Worm (Caenorhabditis elegans) whole organism, L1 larva: ENCODE results near the gene F58E2.4.

Experiments
- C16A3.4 ChIP-seq: fragments of 150-350 bp; optimal IDR thresholded peaks from 2 replicates; lab custom pipeline; 2014; ENCODE audit warnings: missing biosample characterization, missing genetic modification characterization
- aha-1 ChIP-seq: fragments of 150-350 bp; optimal IDR thresholded peaks from 2 replicates; lab custom pipeline; 2014; ENCODE audit warnings: missing biosample characterization, missing genetic modification characterization
- fos-1 ChIP-seq: fragments of 150-350 bp; optimal IDR thresholded peaks from 2 replicates; lab custom pipeline; 2014; ENCODE audit warnings: missing biosample characterization, missing genetic modification characterization
- nhr-76 ChIP-seq: sonication (generic microtip); optimal IDR thresholded peaks from 2 replicates; lab custom pipeline; 2017; ENCODE audit warnings: missing biosample characterization, missing genetic modification characterization
- pax-3 ChIP-seq: fragments of 200-800 bp; sonication (Bioruptor generic); optimal IDR thresholded peaks from 2 replicates; lab custom pipeline; 2018; ENCODE audit warnings: mild to moderate bottlenecking, missing genetic modification characterization, moderate library complexity, missing compliant biosample characterization
- unc-62 ChIP-seq: fragments of 150-350 bp; optimal IDR thresholded peaks from 2 replicates; lab custom pipeline; 2014; ENCODE audit warnings: missing biosample characterization, missing genetic modification reagents, missing genetic modification characterization
- ztf-4 ChIP-seq: fragments of 150-350 bp; optimal IDR thresholded peaks from 2 replicates; lab custom pipeline; 2014; ENCODE audit warnings: missing biosample characterization, missing genetic modification characterization

ce11 chrIV:3505940-3506339 lies 42.8 kb downstream of the F58E2.4 start:
- TF ChIP-seq nhr-76 (tag; lab: Kevin White, UChicago) (no peak), pax-3 (tag; lab: Kevin White, UChicago) (no peak), unc-62 (GFP tag; lab: Kevin White, UChicago) (no peak), C16A3.4 (tag; lab: Kevin White, UChicago) (no peak), ztf-4 (tag; lab: Kevin White, UChicago) (no peak), fos-1 (no peak), aha-1 (no peak)
